Worm (Caenorhabditis elegans): Measurements from ENCODE around the gene F41C3.1.

DNA sequence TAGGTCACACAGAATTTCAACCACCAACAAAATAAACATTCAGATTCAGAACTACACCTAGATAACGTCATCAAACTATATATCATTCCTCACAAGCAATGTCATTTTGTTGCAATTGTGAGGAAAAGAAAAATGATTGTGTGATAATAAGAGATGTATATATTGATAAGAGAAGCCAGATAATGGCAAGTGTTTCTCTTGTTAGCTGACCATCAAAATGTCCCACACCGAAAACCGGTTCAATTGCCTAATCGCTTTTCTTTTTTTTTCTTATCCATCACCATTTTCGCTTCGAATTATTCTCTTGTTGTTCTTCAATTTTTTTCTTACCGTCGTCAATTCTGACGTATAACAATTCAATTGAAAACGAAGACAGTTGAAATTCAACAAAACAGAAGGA lies 20.3 kb downstream of the F41C3.1 start:
- TF ChIP-seq ama-1 (optimal IDR thresholded peaks at IDR 0.05), result no peak
- TF ChIP-seq ces-1 (GFP tag; optimal IDR thresholded peaks at IDR 0.05), result no peak
- TF ChIP-seq T20F7.1 (GFP tag; optimal IDR thresholded peaks at IDR 0.05), result no peak
- no peak for TF ChIP-seq snpc-4 (tag; optimal IDR thresholded peaks at IDR 0.05)
- TF ChIP-seq ceh-82 (tag; optimal IDR thresholded peaks at IDR 0.05), result no peak
- TF ChIP-seq unc-62 (GFP tag; optimal IDR thresholded peaks at IDR 0.05 in 1 of 2), result no peak
- TF ChIP-seq unc-62 (tag; optimal IDR thresholded peaks at IDR 0.05), result no peak
- no peak for TF ChIP-seq F10B5.3 (tag; optimal IDR thresholded peaks at IDR 0.05)
- TF ChIP-seq dmd-6 (GFP tag; IDR thresholded peaks at IDR 0.05), result no peak
- no peak for TF ChIP-seq nhr-76 (tag; optimal IDR thresholded peaks at IDR 0.05)
- no peak for TF ChIP-seq F26F4.8 (GFP tag; conservative IDR thresholded peaks at IDR 0.05)

Data from whole organism, L4 larva.